Worm (Caenorhabditis elegans) whole organism, midembryonic: ENCODE data around the gene F10C1.1.
"Not testable (repeated sequence)": the region's sequence is repeated elsewhere in the genome, so short reads cannot be mapped to it uniquely, and the experiment has no call there.

Source experiments
- T22C8.4 ChIP-seq: fragments of 200-800 bp; sonication (Bioruptor generic); IDR thresholded peaks from 2 replicates; pipeline ENCODE4 v1.3.6; 2022; ENCODE audit warnings: missing genetic modification characterization, missing compliant biosample characterization
- cog-1 ChIP-seq: sonication (generic microtip); optimal IDR thresholded peaks from 2 replicates; lab custom pipeline; 2016; ENCODE audit warnings: missing genetic modification characterization, missing compliant biosample characterization
- flt-1 ChIP-seq: fragments of 200-800 bp; sonication (Bioruptor generic); IDR thresholded peaks from 2 replicates; pipeline ENCODE4 v1.3.6; 2022; ENCODE audit warnings: missing genetic modification characterization, missing compliant biosample characterization
- klf-2 ChIP-seq: fragments of 200-800 bp; sonication (Bioruptor generic); conservative IDR thresholded peaks from 2 replicates; pipeline ENCODE4 v1.3.6; 2022; ENCODE audit warnings: missing genetic modification reagents, missing genetic modification characterization, missing compliant biosample characterization
- med-1 ChIP-seq: sonication (generic microtip); optimal IDR thresholded peaks from 2 replicates; lab custom pipeline; 2017; ENCODE audit warnings: missing genetic modification characterization, mild to moderate bottlenecking, missing compliant biosample characterization, antibody characterized with exemption, missing genetic modification reagents; ENCODE audit not compliant: insufficient read depth
- ref-1 ChIP-seq: fragments of 200-800 bp; sonication (Bioruptor generic); conservative IDR thresholded peaks from 2 replicates; pipeline ENCODE4 v1.3.6; 2022; ENCODE audit warnings: missing genetic modification reagents, missing genetic modification characterization, missing compliant biosample characterization
- tab-1 ChIP-seq: fragments of 200-800 bp; sonication (Bioruptor generic); IDR thresholded peaks from 2 replicates; pipeline ENCODE4 v1.3.6; 2022; ENCODE audit warnings: missing genetic modification characterization, missing compliant biosample characterization
- ztf-23 ChIP-seq: fragments of 200-800 bp; sonication (Bioruptor generic); IDR thresholded peaks from 2 replicates; pipeline ENCODE4 v1.3.6; 2022; ENCODE audit warnings: missing genetic modification reagents, missing genetic modification characterization, missing compliant biosample characterization
- ztf-29 ChIP-seq: fragments of 200-800 bp; sonication (Bioruptor generic); IDR thresholded peaks from 2 replicates; pipeline ENCODE4 v1.3.6; 2022; ENCODE audit warnings: missing genetic modification reagents, missing genetic modification characterization, missing compliant biosample characterization

F10C1.1 gene

DNA sequence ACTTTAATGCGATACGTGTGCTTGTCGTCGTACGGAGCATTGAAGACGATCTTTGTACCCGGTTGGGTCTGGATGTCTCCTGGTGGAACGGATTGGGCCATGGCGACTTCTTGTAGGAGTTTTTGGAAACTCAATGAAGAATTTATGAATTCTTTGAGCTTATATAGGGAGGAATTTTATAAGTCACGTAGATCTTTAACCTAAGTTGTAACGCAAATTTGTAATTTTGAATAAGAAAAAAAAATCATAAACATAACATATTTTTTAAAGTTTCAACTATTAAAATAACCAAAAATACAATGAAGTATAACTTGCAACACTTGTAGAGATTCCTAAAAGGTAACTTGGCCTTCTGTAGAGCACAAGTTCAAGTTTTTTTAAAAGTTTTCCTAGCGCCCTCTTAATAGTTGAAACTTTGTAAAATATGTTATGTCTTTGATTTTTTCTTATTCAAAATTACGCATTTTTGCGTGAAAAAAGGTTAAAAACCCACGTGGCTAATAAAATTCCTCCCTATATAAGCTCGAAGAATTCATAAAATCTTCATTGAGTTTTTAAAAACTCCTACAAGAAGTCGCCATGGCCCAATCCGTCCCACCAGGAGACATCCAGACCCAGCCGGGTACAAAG lies 23.4 kb downstream of the F10C1.1 start, which contains the start of the genes msp-63 and msp-142:
Gene msp-63 (minus strand): TSS at position 101 of the 630 bp plus-strand sequence.
Gene msp-142 (plus strand): TSS at position 580 of the 630 bp plus-strand sequence.
- no peak for TF ChIP-seq ztf-29 (GFP tag; lab: Robert Waterston, UW)
- no peak for TF ChIP-seq tab-1 (GFP tag; lab: Robert Waterston, UW)
- TF ChIP-seq cog-1 (tag; lab: Kevin White, UChicago) = no peak
- TF ChIP-seq T22C8.4 = no peak
- TF ChIP-seq ref-1 (GFP tag; lab: Robert Waterston, UW) = no peak
- TF ChIP-seq ztf-23 (GFP tag; lab: Robert Waterston, UW) = no peak
- no peak for TF ChIP-seq klf-2 (GFP tag; lab: Robert Waterston, UW)
- TF ChIP-seq med-1 = no peak
- TF ChIP-seq flt-1 = no peak

DNA sequence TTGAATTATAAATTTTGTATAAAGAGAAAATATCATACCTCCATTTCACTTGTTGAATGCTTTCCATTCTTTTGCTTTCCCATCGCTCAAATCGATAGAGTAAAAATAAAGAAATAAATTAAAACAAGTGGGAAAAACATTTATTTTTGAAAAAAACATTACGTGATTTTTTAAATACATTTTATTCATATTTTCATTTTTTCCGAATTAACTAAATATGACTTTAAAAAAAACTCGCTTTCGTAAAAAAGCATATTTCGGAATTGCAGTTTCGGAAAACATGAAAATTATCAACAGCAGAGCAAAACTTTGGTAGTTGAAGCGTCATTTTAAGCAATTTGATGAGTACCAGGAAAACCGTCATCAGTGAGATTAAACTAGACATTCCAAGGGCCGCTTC lies 25.5 kb downstream of the F10C1.1 start, which contains the start of gene K05F1.8:
Gene K05F1.8 (minus strand): TSS at position 101 of the 400 bp plus-strand sequence.
- TF ChIP-seq cog-1 (tag; lab: Kevin White, UChicago) (no peak), ztf-23 (GFP tag; lab: Robert Waterston, UW) (no peak), T22C8.4 (no peak), med-1 (no peak), klf-2 (GFP tag; lab: Robert Waterston, UW) (no peak), flt-1 (no peak), ref-1 (GFP tag; lab: Robert Waterston, UW) (no peak), ztf-29 (GFP tag; lab: Robert Waterston, UW) (no peak), tab-1 (GFP tag; lab: Robert Waterston, UW) (no peak)

DNA sequence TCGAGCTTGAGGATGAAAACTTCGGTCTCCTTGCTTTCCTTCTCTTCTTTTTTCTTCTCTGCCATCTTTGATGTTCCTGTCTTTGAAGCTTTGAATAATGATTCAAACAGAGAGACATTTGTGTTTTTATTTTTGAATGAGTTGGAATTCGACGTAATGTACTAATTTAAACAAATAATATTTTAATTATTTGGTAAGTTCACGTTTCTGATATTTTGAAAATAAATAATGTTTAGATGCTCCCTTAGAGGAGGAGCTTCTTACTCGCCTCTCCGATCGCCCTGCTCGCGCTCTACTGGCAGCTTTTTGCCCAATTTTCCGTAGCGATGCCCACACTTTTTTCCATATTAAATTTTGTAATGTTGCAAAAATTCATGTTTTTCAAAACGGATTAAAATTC lies 27.0 kb downstream of the F10C1.1 start, which contains the start of the genes K05F1.9 and K05F1.1:
Gene K05F1.9 (minus strand): TSS at position 101 of the 400 bp plus-strand sequence.
Gene K05F1.1 (plus strand): TSS at position 308 of the 400 bp plus-strand sequence.
- no peak for TF ChIP-seq ztf-29 (GFP tag; lab: Robert Waterston, UW)
- TF ChIP-seq tab-1 (GFP tag; lab: Robert Waterston, UW) = no peak
- no peak for TF ChIP-seq flt-1
- no peak for TF ChIP-seq T22C8.4
- no peak for TF ChIP-seq ref-1 (GFP tag; lab: Robert Waterston, UW)
- TF ChIP-seq klf-2 (GFP tag; lab: Robert Waterston, UW) = no peak
- TF ChIP-seq med-1 = no peak
- no peak for TF ChIP-seq cog-1 (tag; lab: Kevin White, UChicago)
- no peak for TF ChIP-seq ztf-23 (GFP tag; lab: Robert Waterston, UW)

DNA sequence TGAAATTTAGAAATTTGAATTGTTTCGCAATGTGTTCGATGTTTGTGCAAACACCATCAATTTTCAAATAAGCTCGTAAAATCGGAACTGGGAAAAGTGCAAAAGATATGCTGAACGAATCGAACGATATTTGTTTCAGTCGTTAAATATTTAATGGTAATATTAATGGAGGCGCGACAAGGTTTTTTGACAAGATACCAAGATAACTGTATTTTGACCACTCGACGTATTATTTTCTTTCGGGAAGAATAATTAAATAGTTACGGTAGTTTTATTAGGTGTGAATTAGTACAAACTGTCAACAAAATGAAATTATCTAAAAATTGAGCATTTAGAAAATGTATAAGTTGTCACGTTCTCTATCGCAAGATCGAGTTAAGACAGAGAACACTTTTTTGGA lies 30.3 kb downstream of the F10C1.1 start:
- TF ChIP-seq ref-1 (GFP tag; lab: Robert Waterston, UW) = no peak
- TF ChIP-seq med-1 = no peak
- TF ChIP-seq flt-1 = no peak
- TF ChIP-seq ztf-23 (GFP tag; lab: Robert Waterston, UW) = no peak
- TF ChIP-seq tab-1 (GFP tag; lab: Robert Waterston, UW) = no peak
- no peak for TF ChIP-seq cog-1 (tag; lab: Kevin White, UChicago)
- no peak for TF ChIP-seq T22C8.4
- no peak for TF ChIP-seq ztf-29 (GFP tag; lab: Robert Waterston, UW)
- TF ChIP-seq klf-2 (GFP tag; lab: Robert Waterston, UW) = no peak

- TF ChIP-seq flt-1 = no peak
Measured at ce11 chrII:5805303-5805702, 31.3 kb downstream of the F10C1.1 start, which contains the start of gene K05F1.10. K05F1.10 (minus strand) TSS chrII:5805473.

DNA sequence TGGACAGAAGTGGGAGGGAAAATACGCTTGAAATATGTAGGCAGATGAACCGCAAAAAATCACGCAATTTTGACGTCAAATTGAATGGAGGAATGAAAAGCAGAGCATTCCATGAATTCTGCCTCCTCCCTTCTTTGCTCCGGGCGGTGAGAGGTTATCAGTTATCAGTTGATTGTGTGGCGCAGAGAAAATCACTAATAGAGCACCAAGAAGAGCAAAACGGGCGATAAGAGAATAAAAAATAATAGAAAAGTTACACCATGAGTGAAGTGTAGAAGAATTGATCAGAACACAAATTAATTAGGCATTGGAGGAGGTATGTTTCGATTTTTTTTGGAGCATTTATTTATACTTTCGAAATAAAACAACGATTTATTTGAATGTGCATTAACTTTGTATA lies 32.5 kb downstream of the F10C1.1 start:
- TF ChIP-seq T22C8.4 = no peak
- no peak for TF ChIP-seq ztf-29 (GFP tag; lab: Robert Waterston, UW)
- TF ChIP-seq ref-1 (GFP tag; lab: Robert Waterston, UW) = no peak
- no peak for TF ChIP-seq cog-1 (tag; lab: Kevin White, UChicago)
- TF ChIP-seq med-1 = no peak
- no peak for TF ChIP-seq flt-1
- TF ChIP-seq tab-1 (GFP tag; lab: Robert Waterston, UW) = no peak
- no peak for TF ChIP-seq ztf-23 (GFP tag; lab: Robert Waterston, UW)
- no peak for TF ChIP-seq klf-2 (GFP tag; lab: Robert Waterston, UW)

DNA sequence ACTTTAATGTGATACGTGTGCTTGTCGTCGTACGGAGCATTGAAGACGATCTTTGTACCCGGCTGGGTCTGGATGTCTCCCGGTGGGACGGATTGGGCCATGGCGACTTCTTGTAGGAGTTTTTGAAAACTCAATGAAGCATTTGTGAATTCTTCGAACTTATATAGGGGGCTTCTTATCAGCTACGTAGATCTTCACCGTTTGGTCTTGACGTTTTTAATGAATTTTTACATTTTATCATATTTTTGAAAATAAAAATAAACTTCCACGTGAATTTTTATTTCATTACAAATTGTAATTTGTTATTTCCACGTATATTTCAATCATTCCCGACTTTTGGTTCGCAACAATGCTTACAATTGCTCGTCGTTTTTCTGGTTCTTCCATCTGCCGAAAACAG lies 36.2 kb downstream of the F10C1.1 start, which contains the start of the genes msp-64 and ZK1248.5:
Gene msp-64 (minus strand): TSS at position 101 of the 400 bp plus-strand sequence.
Gene ZK1248.5 (plus strand): TSS at position 285 of the 400 bp plus-strand sequence.
- TF ChIP-seq flt-1 (no peak), ztf-29 (GFP tag; lab: Robert Waterston, UW) (no peak), tab-1 (GFP tag; lab: Robert Waterston, UW) (no peak), T22C8.4 (no peak), med-1 (no peak), ref-1 (GFP tag; lab: Robert Waterston, UW) (no peak), klf-2 (GFP tag; lab: Robert Waterston, UW) (no peak), ztf-23 (GFP tag; lab: Robert Waterston, UW) (no peak), cog-1 (tag; lab: Kevin White, UChicago) (no peak)

ce11 chrII:5815382-5815781 lies 41.4 kb downstream of the F10C1.1 start, which contains the start of gene wago-5:
wago-5 (minus strand) TSS chrII:5815482.
- not testable (repeated sequence) for TF ChIP-seq klf-2 (GFP tag; lab: Robert Waterston, UW); cog-1 (tag; lab: Kevin White, UChicago); med-1

- TF ChIP-seq med-1 = no peak
Measured at ce11 chrII:5816346-5816745, 42.3 kb downstream of the F10C1.1 start, which contains the start of gene ZK1248.20. ZK1248.20 (plus strand) TSS chrII:5816646.

DNA sequence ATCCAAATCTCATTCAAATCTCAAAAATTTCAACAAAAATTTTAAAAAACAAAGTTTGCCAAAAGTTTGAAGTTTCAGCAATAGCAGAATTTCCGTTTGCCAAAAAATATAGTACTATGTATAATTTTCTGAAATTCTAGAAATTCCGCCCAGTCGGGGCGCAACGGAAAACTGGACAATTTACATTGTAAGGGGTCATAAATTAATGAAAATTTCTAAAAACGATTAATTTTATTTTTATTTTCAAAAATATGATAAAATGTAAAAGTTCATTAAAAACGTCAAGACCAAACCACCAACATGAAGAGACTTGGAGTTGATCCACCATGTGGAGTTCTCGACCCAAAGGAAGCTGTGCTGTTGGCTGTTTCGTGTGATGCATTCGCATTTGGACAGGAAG lies 44.3 kb downstream of the F10C1.1 start, which contains the start of gene ZK1248.4:
Gene ZK1248.4 (plus strand): TSS at position 301 of the 400 bp plus-strand sequence.
- TF ChIP-seq flt-1 (no peak), ztf-23 (GFP tag; lab: Robert Waterston, UW) (no peak), klf-2 (GFP tag; lab: Robert Waterston, UW) (no peak), med-1 (no peak), ztf-29 (GFP tag; lab: Robert Waterston, UW) (no peak), T22C8.4 (no peak), cog-1 (tag; lab: Kevin White, UChicago) (no peak), tab-1 (GFP tag; lab: Robert Waterston, UW) (no peak), ref-1 (GFP tag; lab: Robert Waterston, UW) (no peak)
